Worm (Caenorhabditis elegans): ENCODE measurements around the gene str-7.

ce11 chrV:16099441-16099840 is at the start of gene str-7:
- TF ChIP-seq blmp-1 (tag; optimal IDR thresholded peaks at IDR 0.05) (no peak), lin-39 (tag; optimal IDR thresholded peaks at IDR 0.05) (no peak), nhr-237 (tag; optimal IDR thresholded peaks at IDR 0.05) (no peak), aly-2 (tag; optimal IDR thresholded peaks at IDR 0.05) (no peak), ces-1 (GFP tag; optimal IDR thresholded peaks at IDR 0.05) (no peak)
